Worm (Caenorhabditis elegans): Measurements from ENCODE around the gene dph-3.
"Not testable (repeated sequence)": the region's sequence is repeated elsewhere in the genome, so short reads cannot be mapped to it uniquely, and the experiment has no call there.

DNA sequence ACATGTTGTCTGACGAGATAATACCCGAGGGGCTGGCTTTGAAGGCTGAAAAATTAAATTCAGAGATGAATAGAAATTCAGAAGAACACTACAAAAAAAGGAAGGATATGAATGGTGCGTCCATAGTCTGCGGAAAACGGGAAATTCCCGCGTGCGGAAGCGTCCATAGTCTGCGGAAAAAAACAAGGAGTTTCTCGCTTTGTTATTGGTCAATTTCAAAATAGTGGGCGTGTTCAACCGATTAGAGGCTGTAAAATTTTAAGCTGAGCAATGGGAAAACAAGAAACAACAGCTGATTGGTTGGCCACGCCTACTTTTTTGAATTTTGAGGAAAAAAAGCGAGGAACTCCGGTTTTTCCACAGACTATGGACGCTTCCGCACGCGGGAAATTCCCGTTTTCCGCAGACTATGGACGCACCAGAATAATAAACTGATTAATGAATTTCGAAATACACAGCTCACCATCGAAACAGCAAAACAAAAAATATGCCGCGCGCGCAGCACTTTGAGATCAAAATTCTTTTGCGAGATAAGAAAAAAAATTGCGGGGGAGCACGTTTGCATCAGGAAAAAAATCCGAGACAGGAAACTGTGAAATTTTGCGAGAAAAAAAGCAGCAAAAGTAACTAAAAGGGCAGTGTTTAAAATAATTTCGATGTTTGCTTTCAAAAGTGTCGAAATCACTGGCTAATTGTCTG, 34.1 kb downstream of the dph-3 start, which contains the start of gene gln-6:
- TF ChIP-seq hmbx-1 (tag; optimal IDR thresholded peaks at IDR 0.05); F13C5.2 (tag; optimal IDR thresholded peaks at IDR 0.05); tbx-37 (GFP tag; conservative IDR thresholded peaks at IDR 0.05); pes-1 (GFP tag; IDR thresholded peaks at IDR 0.05); tra-4 (tag; optimal IDR thresholded peaks at IDR 0.05); ama-1 (optimal IDR thresholded peaks at IDR 0.05); ceh-13 (GFP tag; optimal IDR thresholded peaks at IDR 0.05); hmg-4 (GFP tag; optimal IDR thresholded peaks at IDR 0.05); hnd-1 (tag; optimal IDR thresholded peaks at IDR 0.05); flt-1 (GFP tag; IDR thresholded peaks at IDR 0.05); ets-7 (tag; optimal IDR thresholded peaks at IDR 0.05); aly-1 (tag; optimal IDR thresholded peaks at IDR 0.05): not testable (repeated sequence)
